Fruit fly (Drosophila melanogaster): ENCODE measurements around the gene oc.

oc gene

DNA sequence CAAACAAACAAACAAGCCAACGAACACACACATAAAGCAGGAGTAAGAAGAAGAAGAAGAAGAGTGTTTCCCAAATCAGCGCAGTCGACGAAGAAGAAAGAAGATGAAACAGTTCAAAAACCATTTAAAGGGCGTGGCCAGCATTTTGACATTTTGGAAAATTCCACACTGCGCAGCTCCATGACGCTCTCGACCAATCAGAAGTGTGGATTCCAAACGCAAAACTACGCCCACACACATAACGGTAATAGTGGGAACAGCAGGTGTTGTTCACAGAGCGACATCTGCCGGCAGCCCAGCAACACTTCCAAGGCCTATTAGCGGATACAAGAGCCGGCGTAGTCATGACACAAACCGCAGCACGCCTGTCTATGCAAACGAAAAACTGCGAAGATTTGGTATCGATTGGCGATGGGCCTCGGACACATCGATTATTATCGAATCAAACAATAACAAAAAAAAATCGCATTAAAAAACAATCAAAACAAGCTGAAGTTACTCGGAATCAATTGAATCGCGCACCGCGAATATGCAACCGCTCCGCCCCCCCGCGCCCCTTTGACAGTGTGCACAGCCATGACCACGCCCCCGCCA, 26.2 kb upstream of the oc start, which contains the start of gene Rubicon (continued):
- TF ChIP-seq CG17186 (GFP tag; optimal IDR thresholded peaks at IDR 0.05) (peak; percentile 42), sob (GFP tag; IDR thresholded peaks at IDR 0.05) (0 out of 2 replicates have a peak, but pooled peaks have one; percentile 43), CG7357 (GFP tag; IDR thresholded peaks at IDR 0.05) (no peak), CG6175 (GFP tag; IDR thresholded peaks at IDR 0.05) (no peak), mirr (GFP tag; optimal IDR thresholded peaks at IDR 0.05) (peak; percentile 22), CG3281 (GFP tag; optimal IDR thresholded peaks at IDR 0.05) (no peak), Nf-YA (GFP tag; IDR thresholded peaks at IDR 0.05) (peak; percentile 66), CG4328 (GFP tag; optimal IDR thresholded peaks at IDR 0.05) (no peak), Aef1 (GFP tag; IDR thresholded peaks at IDR 0.05) (no peak), CG7963 (GFP tag; IDR thresholded peaks at IDR 0.05; ENCODE audit: partially characterized antibody) (peak; percentile 85), CG17359 (tag; optimal IDR thresholded peaks at IDR 0.05) (peak; percentile 38), ap (GFP tag; IDR thresholded peaks at IDR 0.05) (no peak), Hey (tag; optimal IDR thresholded peaks at IDR 0.05) (no peak), Mrtf (GFP tag; IDR thresholded peaks at IDR 0.05) (no peak), D19A (tag; optimal IDR thresholded peaks at IDR 0.05) (no peak), Fer1 (GFP tag; optimal IDR thresholded peaks at IDR 0.05) (no peak), otp (GFP tag; IDR thresholded peaks at IDR 0.05) (no peak), CG2116 (GFP tag; optimal IDR thresholded peaks at IDR 0.05) (peak; percentile 91), caup (GFP tag; optimal IDR thresholded peaks at IDR 0.05; ENCODE audit: severe bottlenecking) (peak; percentile 47), CG9727 (GFP tag; optimal IDR thresholded peaks at IDR 0.05) (peak; percentile 17), zfh1 (GFP tag; IDR thresholded peaks at IDR 0.05) (peak; percentile 45; the same call in 1 of the 3 replicates), CG10209 (GFP tag; optimal IDR thresholded peaks at IDR 0.05) (no peak), CG32772 (GFP tag; IDR thresholded peaks at IDR 0.05) (no peak), lmd (GFP tag; IDR thresholded peaks at IDR 0.05) (peak; percentile 36; the same call in 1 of the 2 replicates), danr (GFP tag; IDR thresholded peaks at IDR 0.05) (no peak), ab (GFP tag; optimal IDR thresholded peaks at IDR 0.05) (no peak), kah (GFP tag; optimal IDR thresholded peaks at IDR 0.05) (no peak), CG17361 (GFP tag; IDR thresholded peaks at IDR 0.05) (no peak), sc (optimal IDR thresholded peaks at IDR 0.05) (no peak), sc (GFP tag; optimal IDR thresholded peaks at IDR 0.05) (no peak), CG10274 (GFP tag; optimal IDR thresholded peaks at IDR 0.05) (no peak), klu (GFP tag; IDR thresholded peaks at IDR 0.05) (peak; percentile 9; the same call in 1 of the 2 replicates), gcm2 (GFP tag; optimal IDR thresholded peaks at IDR 0.05) (no peak), CG31388 (GFP tag; optimal IDR thresholded peaks at IDR 0.05) (no peak), org-1 (GFP tag; optimal IDR thresholded peaks at IDR 0.05) (no peak), CG18262 (tag; optimal IDR thresholded peaks at IDR 0.05) (peak; percentile 18), Asciz (GFP tag; optimal IDR thresholded peaks at IDR 0.05) (no peak), CG18599 (GFP tag; optimal IDR thresholded peaks at IDR 0.05) (peak; percentile 1), CG11504 (tag; optimal IDR thresholded peaks at IDR 0.05) (peak; percentile 36), CG12071 (GFP tag; optimal IDR thresholded peaks at IDR 0.05) (peak; percentile 3), CG42726 (GFP tag; IDR thresholded peaks at IDR 0.05; ENCODE audit: partially characterized antibody) (peak; percentile 90), CG8281 (tag; optimal IDR thresholded peaks at IDR 0.05) (no peak), CG34422 (GFP tag; IDR thresholded peaks at IDR 0.05) (peak; percentile 61; the same call in 1 of the 3 replicates), sim (GFP tag; IDR thresholded peaks at IDR 0.05) (no peak), oc (tag; optimal IDR thresholded peaks at IDR 0.05) (peak; percentile 90), CG32767 (GFP tag; IDR thresholded peaks at IDR 0.05) (no peak), trem (tag; optimal IDR thresholded peaks at IDR 0.05) (peak; percentile 44), knrl (GFP tag; IDR thresholded peaks at IDR 0.05; ENCODE audit: partially characterized antibody) (peak; percentile 84), Scr (GFP tag; IDR thresholded peaks at IDR 0.05; ENCODE audit: partially characterized antibody) (peak; percentile 85), CG5180 (GFP tag; optimal IDR thresholded peaks at IDR 0.05) (no peak)
